Fruit fly (Drosophila melanogaster) whole organism, adult: ENCODE results near the gene CG9452.
"Not testable (repeated sequence)": the region's sequence is repeated elsewhere in the genome, so short reads cannot be mapped to it uniquely, and the experiment has no call there.

ENCODE experiments used
- CG11617 ChIP-seq: fragments of 200-800 bp; sonication (Bioruptor generic); optimal IDR thresholded peaks from 2 replicates; lab custom pipeline; 2017; ENCODE audit warnings: mild to moderate bottlenecking, missing biosample characterization, missing genetic modification reagents, missing genetic modification characterization
- CG1620 ChIP-seq: fragments of 200-800 bp; sonication (Bioruptor generic); optimal IDR thresholded peaks from 2 replicates; lab custom pipeline; 2016; ENCODE audit warnings: missing biosample characterization, missing genetic modification characterization
- CG33017 ChIP-seq: fragments of 200-800 bp; sonication (Bioruptor generic); optimal IDR thresholded peaks from 2 replicates; lab custom pipeline; 2018; ENCODE audit warnings: missing biosample characterization, mild to moderate bottlenecking, missing genetic modification characterization, moderate library complexity
- CG7045 ChIP-seq: fragments of 200-800 bp; sonication (Bioruptor generic); optimal IDR thresholded peaks from 2 replicates; lab custom pipeline; 2017; ENCODE audit warnings: missing biosample characterization, mild to moderate bottlenecking, missing genetic modification characterization
- Clk ChIP-seq: fragments of 200-800 bp; sonication (Bioruptor generic); optimal IDR thresholded peaks from 2 replicates; lab custom pipeline; 2017; ENCODE audit warnings: missing biosample characterization, missing genetic modification characterization
- Hr96 ChIP-seq: fragments of 200-800 bp; sonication (Bioruptor generic); optimal IDR thresholded peaks from 2 replicates; lab custom pipeline; 2016; ENCODE audit warnings: missing biosample characterization, missing genetic modification characterization
- Mnt ChIP-seq: fragments of 200-800 bp; sonication (Bioruptor generic); optimal IDR thresholded peaks from 2 replicates; lab custom pipeline; 2016; ENCODE audit warnings: missing biosample characterization, mild to moderate bottlenecking, missing genetic modification characterization
- cnc ChIP-seq, 2 experiments: fragments of >200 bp; optimal IDR thresholded peaks; 2 replicates each; lab custom pipeline; 2017
- kay ChIP-seq: fragments of 200-800 bp; sonication (Bioruptor generic); peaks from one replicate; lab custom pipeline; 2016; ENCODE audit warnings: missing biosample characterization, missing genetic modification characterization, borderline replicate concordance
- tj ChIP-seq: fragments of 200-800 bp; sonication (Bioruptor generic); optimal IDR thresholded peaks from 3 replicates; lab custom pipeline; 2017; ENCODE audit warnings: missing biosample characterization, mild to moderate bottlenecking, missing genetic modification characterization, moderate library complexity
- toe ChIP-seq: fragments of 200-800 bp; sonication (Bioruptor generic); optimal IDR thresholded peaks from 2 replicates; lab custom pipeline; 2016; ENCODE audit warnings: missing biosample characterization, missing genetic modification characterization

The CG9452 gene

dm6 chr3L:19475478-19475877 is 28.2 kb downstream of the CG9452 start, which contains the start of the genes CG18294 and CG32213:
Gene CG18294 (minus strand): TSS chr3L:19475578.
Gene CG32213 (plus strand): TSS chr3L:19475839.
- not testable (repeated sequence) for TF ChIP-seq Hr96, Mnt, Clk (GFP tag; lab: Kevin White, UChicago)

- not testable (repeated sequence) for TF ChIP-seq CG7045 (GFP tag; lab: Kevin White, UChicago); tj; kay (GFP tag; lab: Kevin White, UChicago)
Measured at dm6 chr3L:19472128-19472527, 31.5 kb downstream of the CG9452 start, which contains the start of the genes 825-Oak and CG12519. Gene 825-Oak (minus strand): TSS chr3L:19472228. Gene CG12519 (plus strand): TSS chr3L:19472491.

dm6 chr3L:19466979-19467378 is 36.7 kb downstream of the CG9452 start, which contains the start of the genes CG14096 and CG32214:
Gene CG14096 (minus strand): TSS chr3L:19467079.
Gene CG32214 (plus strand): TSS chr3L:19467346.
- TF ChIP-seq CG7045, CG1620, kay (GFP tag; lab: Kevin White, UChicago): not testable (repeated sequence)

- no peak for TF ChIP-seq Clk (GFP tag; lab: Kevin White, UChicago)
- no peak for TF ChIP-seq CG33017 (tag; lab: Kevin White, UChicago)
- no peak for TF ChIP-seq tj
- no peak for TF ChIP-seq toe (GFP tag; lab: Kevin White, UChicago)
- no peak for TF ChIP-seq CG11617 (GFP tag; lab: Kevin White, UChicago)
- TF ChIP-seq Mnt (GFP tag; lab: Kevin White, UChicago) = no peak
- no peak for TF ChIP-seq cnc (optimal IDR thresholded peaks at IDR 0.05; lab: Kevin White, UChicago)
Measured at dm6 chr3L:19464659-19465058, 39.0 kb downstream of the CG9452 start, which contains the start of gene CG14095. Gene CG14095 (minus strand): TSS chr3L:19464759.
